Fruit fly (Drosophila melanogaster) whole organism, prepupa: ENCODE results near the gene Sfp24Bc.

Experiments
- CG10631 ChIP-seq: fragments of 200-800 bp; sonication (Bioruptor generic); optimal IDR thresholded peaks from 2 replicates; lab custom pipeline; 2016; ENCODE audit warnings: missing biosample characterization, missing genetic modification characterization
- CG10669 ChIP-seq: fragments of 200-800 bp; sonication (Bioruptor generic); optimal IDR thresholded peaks from 3 replicates; lab custom pipeline; 2018; ENCODE audit warnings: missing biosample characterization, mild to moderate bottlenecking, missing genetic modification characterization, moderate library complexity
- CG11294 ChIP-seq: fragments of 200-800 bp; sonication (Bioruptor generic); IDR thresholded peaks from 2 replicates; pipeline ENCODE4 v1.3.6; 2022; ENCODE audit warnings: missing biosample characterization, missing genetic modification characterization
- CG11762 ChIP-seq: fragments of 200-800 bp; sonication (Bioruptor generic); optimal IDR thresholded peaks from 3 replicates; lab custom pipeline; 2016; ENCODE audit warnings: missing biosample characterization, missing genetic modification characterization; ENCODE audit not compliant: insufficient read depth
- CG1621 ChIP-seq: fragments of 200-800 bp; sonication (Bioruptor generic); optimal IDR thresholded peaks from 3 replicates; lab custom pipeline; 2018; ENCODE audit warnings: missing biosample characterization, mild to moderate bottlenecking, missing genetic modification characterization
- CG16779 ChIP-seq: fragments of 200-800 bp; sonication (Bioruptor generic); optimal IDR thresholded peaks from 3 replicates; lab custom pipeline; 2017; ENCODE audit warnings: missing biosample characterization, mild to moderate bottlenecking, missing genetic modification characterization
- CG3032 ChIP-seq: fragments of 200-800 bp; optimal IDR thresholded peaks from 2 replicates; lab custom pipeline; 2019; ENCODE audit warnings: missing biosample characterization, mild to moderate bottlenecking, missing genetic modification characterization, moderate library complexity
- CG3919 ChIP-seq: fragments of 200-800 bp; sonication (Bioruptor generic); optimal IDR thresholded peaks from 3 replicates; lab custom pipeline; 2016; ENCODE audit warnings: missing biosample characterization, missing genetic modification characterization
- CG6163 ChIP-seq: fragments of 200-800 bp; sonication (Bioruptor generic); IDR thresholded peaks from 3 replicates; pipeline ENCODE4 v1.3.6; 2022; ENCODE audit warnings: missing biosample characterization, missing genetic modification characterization
- CG6276 ChIP-seq: fragments of 200-800 bp; sonication (Bioruptor generic); optimal IDR thresholded peaks from 2 replicates; lab custom pipeline; 2017; ENCODE audit warnings: missing biosample characterization, mild to moderate bottlenecking, missing genetic modification characterization
- CG6792 ChIP-seq: fragments of 200-800 bp; sonication (Bioruptor generic); optimal IDR thresholded peaks from 3 replicates; lab custom pipeline; 2016; ENCODE audit warnings: missing biosample characterization, missing genetic modification characterization
- CG6854 ChIP-seq: fragments of 200-800 bp; sonication (Bioruptor generic); optimal IDR thresholded peaks from 2 replicates; lab custom pipeline; 2017; ENCODE audit warnings: missing biosample characterization, mild to moderate bottlenecking, missing genetic modification characterization
- CG7368 ChIP-seq: fragments of 200-800 bp; sonication (Bioruptor generic); optimal IDR thresholded peaks from 3 replicates; lab custom pipeline; 2016; ENCODE audit warnings: missing biosample characterization, missing genetic modification characterization
- CG8119 ChIP-seq: fragments of 200-800 bp; sonication (Bioruptor generic); IDR thresholded peaks from 3 replicates; pipeline ENCODE4 v1.3.6; 2022; ENCODE audit warnings: missing biosample characterization, missing genetic modification characterization
- CG8319 ChIP-seq: fragments of 200-800 bp; sonication (Bioruptor generic); optimal IDR thresholded peaks from 3 replicates; lab custom pipeline; 2016; ENCODE audit warnings: missing biosample characterization, missing genetic modification characterization
- CG8632 ChIP-seq: fragments of 200-800 bp; sonication (Bioruptor generic); optimal IDR thresholded peaks from 3 replicates; lab custom pipeline; 2016; ENCODE audit warnings: missing biosample characterization, missing genetic modification characterization
- Eip75B ChIP-seq: fragments of 200-800 bp; sonication (Bioruptor generic); optimal IDR thresholded peaks from 3 replicates; lab custom pipeline; 2016; ENCODE audit warnings: missing biosample characterization, missing genetic modification characterization
- Eip78C ChIP-seq: fragments of 200-800 bp; sonication (Bioruptor generic); peaks from one replicate; lab custom pipeline; 2016; ENCODE audit warnings: missing biosample characterization, missing genetic modification characterization
- Eip93F ChIP-seq: fragments of 200-800 bp; sonication (Bioruptor generic); optimal IDR thresholded peaks from 2 replicates; lab custom pipeline; 2016; ENCODE audit warnings: missing biosample characterization, mild to moderate bottlenecking, missing genetic modification characterization
- Ets21C ChIP-seq: fragments of 200-800 bp; sonication (Bioruptor generic); optimal IDR thresholded peaks from 3 replicates; lab custom pipeline; 2016; ENCODE audit warnings: missing biosample characterization, missing genetic modification characterization
- Ets96B ChIP-seq: fragments of 200-800 bp; optimal IDR thresholded peaks from 2 replicates; lab custom pipeline; 2019; ENCODE audit warnings: missing biosample characterization, mild to moderate bottlenecking, missing genetic modification characterization, moderate library complexity
- Hr38 ChIP-seq: sonication (Bioruptor generic); optimal IDR thresholded peaks from 2 replicates; lab custom pipeline; 2016; ENCODE audit warnings: missing biosample characterization, missing genetic modification characterization
- Hr39 ChIP-seq: fragments of 200-800 bp; sonication (Bioruptor generic); optimal IDR thresholded peaks from 2 replicates; lab custom pipeline; 2016; ENCODE audit warnings: missing biosample characterization, missing genetic modification characterization
- Hr4 ChIP-seq: fragments of 200-800 bp; sonication (Bioruptor generic); optimal IDR thresholded peaks from 3 replicates; lab custom pipeline; 2016; ENCODE audit warnings: missing biosample characterization, missing genetic modification characterization
- Met ChIP-seq: fragments of 200-800 bp; sonication (Bioruptor generic); optimal IDR thresholded peaks from 3 replicates; lab custom pipeline; 2016; ENCODE audit warnings: missing biosample characterization, missing genetic modification characterization
- OdsH ChIP-seq: fragments of 200-800 bp; sonication (Bioruptor generic); optimal IDR thresholded peaks from 3 replicates; lab custom pipeline; 2016; ENCODE audit warnings: missing biosample characterization, missing genetic modification characterization
- Smox ChIP-seq: fragments of 200-800 bp; sonication (Bioruptor generic); optimal IDR thresholded peaks from 3 replicates; lab custom pipeline; 2016; ENCODE audit warnings: missing biosample characterization, missing genetic modification characterization
- Sox102F ChIP-seq: fragments of 200-800 bp; sonication (Bioruptor generic); optimal IDR thresholded peaks from 2 replicates; lab custom pipeline; 2016; ENCODE audit warnings: missing biosample characterization, mild to moderate bottlenecking, missing genetic modification characterization
- Sox14 ChIP-seq: fragments of 200-800 bp; sonication (Bioruptor generic); optimal IDR thresholded peaks from 3 replicates; lab custom pipeline; 2016; ENCODE audit warnings: missing biosample characterization, missing genetic modification characterization
- Sox15 ChIP-seq: fragments of 200-800 bp; sonication (Bioruptor generic); optimal IDR thresholded peaks from 3 replicates; lab custom pipeline; 2016; ENCODE audit warnings: missing biosample characterization, missing genetic modification characterization
- achi ChIP-seq: fragments of 200-800 bp; sonication (Bioruptor generic); optimal IDR thresholded peaks from 3 replicates; lab custom pipeline; 2016; ENCODE audit warnings: missing biosample characterization, missing genetic modification characterization
- cyc ChIP-seq: fragments of 200-800 bp; sonication (Bioruptor generic); optimal IDR thresholded peaks from 3 replicates; lab custom pipeline; 2016; ENCODE audit warnings: missing biosample characterization, missing genetic modification characterization
- eg ChIP-seq: fragments of 200-800 bp; sonication (Bioruptor generic); IDR thresholded peaks from 3 replicates; pipeline ENCODE4 v1.3.6; 2022; ENCODE audit warnings: missing biosample characterization, missing genetic modification characterization
- fd59A ChIP-seq: fragments of 200-800 bp; sonication (Bioruptor generic); optimal IDR thresholded peaks from 2 replicates; lab custom pipeline; 2017; ENCODE audit warnings: missing biosample characterization, mild to moderate bottlenecking, missing genetic modification characterization, missing genetic modification reagents
- fd85E ChIP-seq: fragments of 200-800 bp; sonication (Bioruptor generic); optimal IDR thresholded peaks from 3 replicates; lab custom pipeline; 2016; ENCODE audit warnings: missing biosample characterization, missing genetic modification characterization
- fkh ChIP-seq: fragments of 200-800 bp; sonication (Bioruptor generic); optimal IDR thresholded peaks from 3 replicates; lab custom pipeline; 2017; ENCODE audit warnings: missing biosample characterization, mild to moderate bottlenecking, missing genetic modification characterization, moderate library complexity
- lz ChIP-seq: fragments of 200-800 bp; sonication (Bioruptor generic); optimal IDR thresholded peaks from 3 replicates; lab custom pipeline; 2016; ENCODE audit warnings: missing biosample characterization, missing genetic modification characterization
- net ChIP-seq: fragments of 200-800 bp; sonication (Bioruptor generic); optimal IDR thresholded peaks from 3 replicates; lab custom pipeline; 2016; ENCODE audit warnings: missing biosample characterization, missing genetic modification characterization
- pdm3 ChIP-seq: fragments of 200-800 bp; sonication (Bioruptor generic); optimal IDR thresholded peaks from 3 replicates; lab custom pipeline; 2016; ENCODE audit warnings: missing biosample characterization, missing genetic modification characterization
- salr ChIP-seq, 2 experiments: fragments of 200-800 bp; sonication (Bioruptor generic); optimal IDR thresholded peaks; 3 replicates each; lab custom pipeline; 2016 to 2018; ENCODE audit warnings: missing biosample characterization in 2 of 2, missing genetic modification characterization in 2 of 2, mild to moderate bottlenecking in 1 of 2
- spab ChIP-seq: fragments of 200-800 bp; sonication (Bioruptor generic); optimal IDR thresholded peaks from 2 replicates; lab custom pipeline; 2017; ENCODE audit warnings: missing biosample characterization, mild to moderate bottlenecking, missing genetic modification characterization, missing genetic modification reagents
- svp ChIP-seq: fragments of 200-800 bp; sonication (Bioruptor generic); peaks from one replicate; lab custom pipeline; 2016; ENCODE audit warnings: missing biosample characterization, missing genetic modification characterization
- topi ChIP-seq: fragments of 200-800 bp; sonication (Bioruptor generic); optimal IDR thresholded peaks from 3 replicates; lab custom pipeline; 2016; ENCODE audit warnings: missing biosample characterization, missing genetic modification characterization
- vri ChIP-seq: fragments of 200-800 bp; sonication (Bioruptor generic); optimal IDR thresholded peaks from 3 replicates; lab custom pipeline; 2016; ENCODE audit warnings: missing biosample characterization, mild to moderate bottlenecking, missing genetic modification characterization

Gene Sfp24Bc

dm6 chr2L:3657349-3658142, 12.8 kb downstream of the Sfp24Bc start (continued):
- TF ChIP-seq Hr38 (GFP tag; lab: Kevin White, UChicago) (no peak), CG8632 (GFP tag; lab: Kevin White, UChicago) (no peak), CG10631 (GFP tag; lab: Kevin White, UChicago) (peak; percentile 32), CG1621 (tag; lab: Kevin White, UChicago) (no peak), CG8119 (GFP tag; lab: Robert Waterston, UW) (peak; percentile 75), salr (GFP tag; optimal IDR thresholded peaks at IDR 0.05; lab: Kevin White, UChicago) (no peak), OdsH (peak; percentile 18), cyc (GFP tag; lab: Kevin White, UChicago) (peak; percentile 50), CG6163 (GFP tag; lab: Robert Waterston, UW) (0 out of 3 replicates have a peak, but pooled peaks have one; percentile 17), CG11762 (GFP tag; lab: Kevin White, UChicago) (no peak), Hr39 (GFP tag; lab: Kevin White, UChicago) (peak; percentile 53), pdm3 (GFP tag; lab: Kevin White, UChicago) (no peak), Hr4 (peak; percentile 33), CG6792 (GFP tag; lab: Kevin White, UChicago) (no peak), CG11294 (GFP tag; lab: Robert Waterston, UW) (no peak), Met (no peak), achi (GFP tag; lab: Kevin White, UChicago) (peak; percentile 13), spab (GFP tag; lab: Kevin White, UChicago) (peak; percentile 3)

DNA sequence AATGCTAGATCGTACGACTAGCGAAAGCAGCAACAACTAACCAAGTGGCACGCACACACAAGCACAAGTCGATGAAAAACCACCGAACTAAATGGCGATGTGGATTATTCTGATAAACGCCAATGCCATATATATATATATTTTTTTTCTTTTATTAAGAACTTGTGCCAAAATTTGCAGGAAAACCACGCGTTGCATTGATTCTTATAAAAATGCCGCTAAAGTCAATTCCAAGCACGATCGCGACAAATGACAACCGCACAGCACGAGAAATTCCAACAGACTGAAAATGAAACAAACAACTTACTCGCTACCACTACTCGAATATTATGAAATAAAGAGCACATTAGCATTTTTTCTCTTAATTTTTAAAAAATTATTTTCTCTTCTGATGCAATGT, 13.7 kb downstream of the Sfp24Bc start, which contains the start of gene for:
Gene for, minus strand, starts transcription at position 287 of the 400 bp plus-strand sequence.
- TF ChIP-seq fkh (GFP tag; lab: Kevin White, UChicago) (peak; percentile 21), fd85E (GFP tag; lab: Kevin White, UChicago) (no peak), Eip78C (GFP tag; lab: Kevin White, UChicago) (peak; percentile 14), vri (GFP tag; lab: Kevin White, UChicago) (peak; percentile 24), CG8119 (GFP tag; lab: Robert Waterston, UW) (0 out of 3 replicates have a peak, but pooled peaks have one; percentile 2), CG6276 (GFP tag; lab: Kevin White, UChicago) (peak; percentile 26)

DNA sequence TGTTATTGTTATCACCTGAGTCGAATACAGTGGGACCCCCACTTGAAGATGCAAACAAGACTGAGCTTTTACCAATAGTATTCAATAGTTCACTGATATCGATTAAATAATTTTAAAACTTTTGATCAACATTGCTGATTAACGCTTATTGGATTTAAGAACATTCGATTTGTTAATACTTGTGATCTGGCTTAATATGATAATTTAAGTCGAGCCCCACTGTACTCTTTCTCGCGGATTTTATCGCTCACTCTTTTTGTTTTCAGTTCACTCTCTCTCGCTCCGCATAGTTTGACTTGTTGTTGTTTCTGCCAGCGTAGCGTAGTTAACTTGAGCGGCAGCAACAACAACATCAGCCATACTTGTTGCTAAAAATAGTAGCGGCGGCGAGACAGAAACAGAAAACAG, 14.7 kb downstream of the Sfp24Bc start:
- TF ChIP-seq Ets96B (tag; lab: Kevin White, UChicago) (peak; percentile 98), CG11294 (GFP tag; lab: Robert Waterston, UW) (peak; percentile 97), salr (GFP tag; optimal IDR thresholded peaks at IDR 0.05; lab: Kevin White, UChicago) (peak; percentile 97 to 98), CG10669 (GFP tag; lab: Kevin White, UChicago) (peak; percentile 99), CG8119 (GFP tag; lab: Robert Waterston, UW) (peak; percentile 99), CG11762 (GFP tag; lab: Kevin White, UChicago) (peak; percentile 99), eg (GFP tag; lab: Robert Waterston, UW) (peak; percentile 99), CG3032 (tag; lab: Kevin White, UChicago) (peak; percentile 98), Sox15 (GFP tag; lab: Kevin White, UChicago) (peak; percentile 98), Sox102F (GFP tag; lab: Kevin White, UChicago) (peak; percentile 99), CG6792 (GFP tag; lab: Kevin White, UChicago) (peak; percentile 99), Eip75B (GFP tag; lab: Kevin White, UChicago) (peak; percentile 99), CG1621 (tag; lab: Kevin White, UChicago) (peak; percentile 98), topi (GFP tag; lab: Kevin White, UChicago) (peak; percentile 99), CG10631 (GFP tag; lab: Kevin White, UChicago) (peak; percentile 98), fd59A (GFP tag; lab: Kevin White, UChicago) (peak; percentile 97), CG8319 (GFP tag; lab: Kevin White, UChicago) (peak; percentile 98), CG7368 (GFP tag; lab: Kevin White, UChicago) (peak; percentile 99), lz (GFP tag; lab: Kevin White, UChicago) (peak; percentile 99), Eip93F (GFP tag; lab: Kevin White, UChicago) (peak; percentile 98), Hr38 (GFP tag; lab: Kevin White, UChicago) (peak; percentile 79), Eip78C (GFP tag; lab: Kevin White, UChicago) (peak; percentile 100), CG6276 (GFP tag; lab: Kevin White, UChicago) (peak; percentile 99), cyc (GFP tag; lab: Kevin White, UChicago) (peak; percentile 99), CG6854 (GFP tag; lab: Kevin White, UChicago) (peak; percentile 99), CG3919 (GFP tag; lab: Kevin White, UChicago) (peak; percentile 99), CG16779 (tag; lab: Kevin White, UChicago) (peak; percentile 98), Ets21C (GFP tag; lab: Kevin White, UChicago) (peak; percentile 98), Smox (GFP tag; lab: Kevin White, UChicago) (peak; percentile 99), Sox14 (GFP tag; lab: Kevin White, UChicago) (peak; percentile 99), OdsH (peak; percentile 99), svp (GFP tag; lab: Kevin White, UChicago) (peak; percentile 100), net (GFP tag; lab: Kevin White, UChicago) (peak; percentile 99)
